Worm (Caenorhabditis elegans) whole organism, dauer: Measurements from ENCODE around the gene F54D5.23.

Source experiments
- unc-62 ChIP-seq: sonication (generic microtip); optimal IDR thresholded peaks from 2 replicates; lab custom pipeline; 2017; ENCODE audit warnings: missing biosample characterization, missing genetic modification reagents, missing genetic modification characterization

F54D5.23 gene

ce11 chrII:11569213-11569868, at the start of gene F54D5.23, which contains the start of gene F54D5.4:
TSS of gene F54D5.23 (minus strand) at chrII:11569287.
TSS of gene F54D5.4 (plus strand) at chrII:11569818.
- TF ChIP-seq unc-62 (GFP tag; lab: Kevin White, UChicago): no peak

- TF ChIP-seq unc-62 (GFP tag; lab: Kevin White, UChicago): no peak
Measured at ce11 chrII:11617715-11618114, 48.6 kb upstream of the F54D5.23 start.

- no peak for TF ChIP-seq unc-62 (GFP tag; lab: Kevin White, UChicago)
Measured at ce11 chrII:11616333-11616942, 47.4 kb upstream of the F54D5.23 start.

- TF ChIP-seq unc-62 (GFP tag; lab: Kevin White, UChicago): no peak
Measured at ce11 chrII:11614103-11614857, 45.2 kb upstream of the F54D5.23 start.

- TF ChIP-seq unc-62 (GFP tag; lab: Kevin White, UChicago): no peak
Measured at ce11 chrII:11612034-11612723, 43.1 kb upstream of the F54D5.23 start, which contains the start of gene F07A11.5. TSS of gene F07A11.5 (plus strand) at chrII:11612300.

- TF ChIP-seq unc-62 (GFP tag; lab: Kevin White, UChicago): no peak
Measured at ce11 chrII:11611462-11611861, 42.4 kb upstream of the F54D5.23 start.

ce11 chrII:11604613-11605012, 35.5 kb upstream of the F54D5.23 start:
- TF ChIP-seq unc-62 (GFP tag; lab: Kevin White, UChicago): no peak

ce11 chrII:11602387-11602960, 33.4 kb upstream of the F54D5.23 start:
- TF ChIP-seq unc-62 (GFP tag; lab: Kevin White, UChicago): no peak

- TF ChIP-seq unc-62 (GFP tag; lab: Kevin White, UChicago): no peak
Measured at ce11 chrII:11600711-11601110, 31.6 kb upstream of the F54D5.23 start, which contains the start of gene F07A11.4. TSS of gene F07A11.4 (plus strand) at chrII:11601011.

- no peak for TF ChIP-seq unc-62 (GFP tag; lab: Kevin White, UChicago)
Measured at ce11 chrII:11599751-11600150, 30.7 kb upstream of the F54D5.23 start, which contains the start of gene npp-5. TSS of gene npp-5 (minus strand) at chrII:11599809.

ce11 chrII:11596157-11596740, 27.2 kb upstream of the F54D5.23 start:
- TF ChIP-seq unc-62 (GFP tag; lab: Kevin White, UChicago): no peak

- TF ChIP-seq unc-62 (GFP tag; lab: Kevin White, UChicago): no peak
Measured at ce11 chrII:11595368-11595996, 26.4 kb upstream of the F54D5.23 start, which contains the start of gene gfat-1. TSS of gene gfat-1 (minus strand) at chrII:11595418.

- TF ChIP-seq unc-62 (GFP tag; lab: Kevin White, UChicago): no peak
Measured at ce11 chrII:11592023-11592422, 22.9 kb upstream of the F54D5.23 start, which contains the start of gene F07A11.1. TSS of gene F07A11.1 (minus strand) at chrII:11592123.

ce11 chrII:11591558-11591957, 22.5 kb upstream of the F54D5.23 start:
- TF ChIP-seq unc-62 (GFP tag; lab: Kevin White, UChicago): no peak
